Fruit fly (Drosophila melanogaster): ENCODE measurements around the gene Moe.

DNA sequence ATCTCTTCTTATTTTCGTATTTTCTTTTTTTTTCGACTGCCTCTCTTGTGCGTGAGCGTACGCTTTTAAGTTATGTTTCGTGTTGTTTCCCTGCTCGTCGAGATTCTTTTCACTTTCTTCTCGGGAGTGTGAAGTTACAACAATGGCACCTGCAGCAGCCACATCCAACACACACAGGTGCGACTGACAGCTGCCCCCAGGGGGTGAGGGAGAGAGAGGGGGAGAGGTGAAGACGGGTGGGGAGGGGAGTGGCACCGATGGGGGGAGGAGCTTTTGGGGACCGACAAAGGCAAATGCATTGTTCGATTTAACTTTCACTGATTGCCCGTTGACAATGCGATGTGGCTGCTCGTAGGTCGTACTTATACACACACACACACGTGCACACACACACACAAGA, 56.7 kb downstream of the Moe start:
- TF ChIP-seq EcR (GFP tag; optimal IDR thresholded peaks at IDR 0.05) (no peak), CG8478 (optimal IDR thresholded peaks at IDR 0.05) (no peak), pan (optimal IDR thresholded peaks at IDR 0.05) (no peak), psq (optimal IDR thresholded peaks at IDR 0.05) (no peak), usp (GFP tag; optimal IDR thresholded peaks at IDR 0.05) (no peak)

Measured in whole organism.